Fruit fly (Drosophila melanogaster) whole organism, prepupa: Measurements from ENCODE around the gene Rab11.

ENCODE experiments used
- CG11902 ChIP-seq: fragments of 200-800 bp; sonication (Bioruptor generic); optimal IDR thresholded peaks from 3 replicates; lab custom pipeline; 2016; ENCODE audit warnings: missing biosample characterization, missing genetic modification characterization
- CG16779 ChIP-seq: fragments of 200-800 bp; sonication (Bioruptor generic); optimal IDR thresholded peaks from 3 replicates; lab custom pipeline; 2017; ENCODE audit warnings: missing biosample characterization, mild to moderate bottlenecking, missing genetic modification characterization
- CG6163 ChIP-seq: fragments of 200-800 bp; sonication (Bioruptor generic); IDR thresholded peaks from 3 replicates; pipeline ENCODE4 v1.3.6; 2022; ENCODE audit warnings: missing biosample characterization, missing genetic modification characterization
- CG9139 ChIP-seq: fragments of 200-800 bp; sonication (Bioruptor generic); optimal IDR thresholded peaks from 3 replicates; lab custom pipeline; 2017; ENCODE audit warnings: missing biosample characterization, mild to moderate bottlenecking, missing genetic modification characterization
- Ets21C ChIP-seq: fragments of 200-800 bp; sonication (Bioruptor generic); optimal IDR thresholded peaks from 3 replicates; lab custom pipeline; 2016; ENCODE audit warnings: missing biosample characterization, missing genetic modification characterization
- Sox14 ChIP-seq: fragments of 200-800 bp; sonication (Bioruptor generic); optimal IDR thresholded peaks from 3 replicates; lab custom pipeline; 2016; ENCODE audit warnings: missing biosample characterization, missing genetic modification characterization
- dac ChIP-seq: fragments of 200-800 bp; sonication (Bioruptor generic); optimal IDR thresholded peaks from 2 replicates; lab custom pipeline; 2017; ENCODE audit warnings: missing biosample characterization, mild to moderate bottlenecking, missing genetic modification characterization
- esn ChIP-seq: fragments of 200-800 bp; sonication (Bioruptor generic); optimal IDR thresholded peaks from 2 replicates; lab custom pipeline; 2016; ENCODE audit warnings: missing biosample characterization, mild to moderate bottlenecking, missing genetic modification characterization, moderate library complexity
- fd59A ChIP-seq: fragments of 200-800 bp; sonication (Bioruptor generic); optimal IDR thresholded peaks from 2 replicates; lab custom pipeline; 2017; ENCODE audit warnings: missing biosample characterization, mild to moderate bottlenecking, missing genetic modification characterization, missing genetic modification reagents
- vri ChIP-seq: fragments of 200-800 bp; sonication (Bioruptor generic); optimal IDR thresholded peaks from 3 replicates; lab custom pipeline; 2016; ENCODE audit warnings: missing biosample characterization, mild to moderate bottlenecking, missing genetic modification characterization

DNA sequence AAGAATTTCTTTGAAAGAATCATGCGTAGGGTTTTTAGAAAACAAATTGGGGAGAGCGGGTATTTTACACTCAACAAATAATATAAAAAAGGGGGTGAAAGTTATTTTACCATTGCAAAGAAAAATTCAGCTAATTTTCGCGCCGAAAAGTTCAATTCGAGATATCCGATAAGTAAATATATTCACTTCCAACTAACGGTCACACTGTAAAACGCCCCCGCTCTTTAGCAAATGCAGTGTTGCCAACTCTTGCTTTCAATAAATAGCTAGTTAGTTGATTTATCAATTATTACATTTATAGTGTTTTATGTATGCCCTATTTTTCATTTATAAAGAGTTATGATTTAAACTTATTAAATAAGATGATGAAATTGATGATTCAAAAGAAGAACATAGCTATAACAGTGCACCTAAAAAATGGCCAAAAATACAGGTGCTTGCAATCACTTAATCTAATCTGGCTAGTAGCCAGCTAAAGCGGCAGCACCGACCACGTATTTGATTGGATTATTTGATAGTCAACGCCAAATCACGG lies 27.1 kb downstream of the Rab11 start, which contains the start of gene meigo:
- TF ChIP-seq esn (GFP tag; lab: Kevin White, UChicago) (peak; percentile 72), dac (GFP tag; lab: Kevin White, UChicago) (no peak), fd59A (GFP tag; lab: Kevin White, UChicago) (no peak), CG9139 (no peak), CG16779 (tag; lab: Kevin White, UChicago) (no peak), CG11902 (GFP tag; lab: Kevin White, UChicago) (peak; percentile 30), vri (no peak), Ets21C (GFP tag; lab: Kevin White, UChicago) (no peak), Sox14 (GFP tag; lab: Kevin White, UChicago) (no peak), CG6163 (no peak)
